Worm (Caenorhabditis elegans): ENCODE data around the gene ZK131.11.

Gene ZK131.11

ce11 chrII:13841106-13841854 lies 49.3 kb downstream of the ZK131.11 start, which contains the start of gene F08G2.7:
F08G2.7 (minus strand) TSS chrII:13841156.
- no peak for TF ChIP-seq aly-2 (tag; optimal IDR thresholded peaks at IDR 0.05)
- peak in 1 of 2 experiments; percentile 45 for TF ChIP-seq unc-62 (GFP tag; optimal IDR thresholded peaks at IDR 0.05 in 1 of 2)
- no peak for TF ChIP-seq unc-62 (tag; optimal IDR thresholded peaks at IDR 0.05)
- TF ChIP-seq daf-16 (GFP tag; optimal IDR thresholded peaks at IDR 0.05), result no peak
- no peak for TF ChIP-seq daf-16 (tag; optimal IDR thresholded peaks at IDR 0.05)
- TF ChIP-seq dmd-9 (GFP tag; IDR thresholded peaks at IDR 0.05), result no peak
- TF ChIP-seq Y48G9A.11 (GFP tag; IDR thresholded peaks at IDR 0.05), result no peak

DNA sequence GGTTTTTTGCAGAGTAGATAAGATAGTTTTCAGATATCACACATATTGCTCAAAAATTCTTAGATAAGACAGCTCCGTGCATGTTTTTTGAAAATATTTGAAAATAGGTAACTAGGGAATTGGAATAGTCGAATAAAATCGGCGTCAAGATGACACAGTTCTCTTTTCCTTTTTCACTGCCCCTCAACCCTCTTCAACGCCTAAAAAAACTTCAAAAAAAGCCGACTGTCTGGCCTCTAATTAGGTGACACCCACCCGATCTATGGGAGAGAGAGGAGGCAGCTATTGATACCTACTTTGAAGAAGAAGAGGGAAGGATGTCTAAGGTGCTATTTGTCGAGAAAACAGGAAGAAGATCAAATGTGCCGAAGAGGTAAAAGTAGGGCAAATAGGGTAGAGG lies 50.3 kb downstream of the ZK131.11 start:
- TF ChIP-seq madf-9 (GFP tag; conservative IDR thresholded peaks at IDR 0.05) (no peak), aha-1 (tag) (peak; percentile 93)

ce11 chrII:13846018-13846417 lies 54.0 kb downstream of the ZK131.11 start:
- no peak for TF ChIP-seq ces-1 (GFP tag; optimal IDR thresholded peaks at IDR 0.05)
- TF ChIP-seq mes-2 (tag; optimal IDR thresholded peaks at IDR 0.05; ENCODE audit: poor library complexity, severe bottlenecking), result peak; percentile 38
- TF ChIP-seq nhr-11 (tag; optimal IDR thresholded peaks at IDR 0.05), result no peak
- TF ChIP-seq Y105C5A.15 (GFP tag; IDR thresholded peaks at IDR 0.05), result no peak
- TF ChIP-seq tra-1 (GFP tag; IDR thresholded peaks at IDR 0.05), result no peak
- TF ChIP-seq dmd-8 (GFP tag; IDR thresholded peaks at IDR 0.05), result no peak
- no peak for TF ChIP-seq F37D6.2 (tag; optimal IDR thresholded peaks at IDR 0.05)
- TF ChIP-seq D1046.2 (GFP tag; IDR thresholded peaks at IDR 0.05), result no peak
- TF ChIP-seq lsy-2 (tag; optimal IDR thresholded peaks at IDR 0.05), result no peak
- no peak for TF ChIP-seq lir-3 (tag; optimal IDR thresholded peaks at IDR 0.05)
- no peak for TF ChIP-seq attf-4 (tag; optimal IDR thresholded peaks at IDR 0.05)
- no peak for TF ChIP-seq nhr-102 (tag; optimal IDR thresholded peaks at IDR 0.05)
- TF ChIP-seq nhr-77 (tag; optimal IDR thresholded peaks at IDR 0.05), result peak; percentile 82
- TF ChIP-seq Y75B8A.6 (GFP tag; IDR thresholded peaks at IDR 0.05), result no peak
- TF ChIP-seq F26F4.8 (GFP tag; conservative IDR thresholded peaks at IDR 0.05), result no peak
- TF ChIP-seq T20F7.1 (GFP tag; optimal IDR thresholded peaks at IDR 0.05), result no peak
- no peak for TF ChIP-seq nhr-10 (tag; optimal IDR thresholded peaks at IDR 0.05)
- no peak for TF ChIP-seq lin-29 (GFP tag; IDR thresholded peaks at IDR 0.05)
- TF ChIP-seq ztf-11 (tag; optimal IDR thresholded peaks at IDR 0.05), result no peak
- no peak for TF ChIP-seq fkh-10 (GFP tag; optimal IDR thresholded peaks at IDR 0.05)
- TF ChIP-seq snpc-4 (tag; optimal IDR thresholded peaks at IDR 0.05), result no peak
- no peak for TF ChIP-seq nhr-41 (GFP tag; IDR thresholded peaks at IDR 0.05)
- TF ChIP-seq vab-7 (GFP tag; IDR thresholded peaks at IDR 0.05), result no peak
- peak; percentile 67; the same call in 1 of the 2 replicates for TF ChIP-seq dmd-6 (GFP tag; IDR thresholded peaks at IDR 0.05)
- TF ChIP-seq F49E8.2 (tag; optimal IDR thresholded peaks at IDR 0.05; ENCODE audit: borderline replicate concordance), result no peak
- no peak for TF ChIP-seq ceh-82 (tag; optimal IDR thresholded peaks at IDR 0.05)
- TF ChIP-seq unc-62 (GFP tag; optimal IDR thresholded peaks at IDR 0.05 in 1 of 2), result peak in 1 of 2 experiments; percentile 6
- TF ChIP-seq unc-62 (tag; optimal IDR thresholded peaks at IDR 0.05), result no peak
- peak; percentile 89 for TF ChIP-seq pqm-1 (tag; optimal IDR thresholded peaks at IDR 0.05)
- no peak for TF ChIP-seq hif-1 (tag; optimal IDR thresholded peaks at IDR 0.05)
- no peak for TF ChIP-seq nhr-6 (tag; optimal IDR thresholded peaks at IDR 0.05)
- peak; percentile 2 for TF ChIP-seq dpl-1 (GFP tag; optimal IDR thresholded peaks at IDR 0.05)
- TF ChIP-seq dmd-9 (GFP tag; IDR thresholded peaks at IDR 0.05), result no peak
- TF ChIP-seq dve-1 (tag; optimal IDR thresholded peaks at IDR 0.05; ENCODE audit: insufficient read depth), result peak; percentile 67
- TF ChIP-seq aly-2 (tag; optimal IDR thresholded peaks at IDR 0.05), result no peak
- TF ChIP-seq F44E2.7 (GFP tag; IDR thresholded peaks at IDR 0.05), result no peak
- TF ChIP-seq ama-1 (optimal IDR thresholded peaks at IDR 0.05), result no peak
- no peak for TF ChIP-seq nhr-25 (tag; optimal IDR thresholded peaks at IDR 0.05; ENCODE audit: borderline replicate concordance, insufficient read depth)
- no peak for TF ChIP-seq nhr-111 (GFP tag; optimal IDR thresholded peaks at IDR 0.05)
- no peak for TF ChIP-seq zag-1 (tag; optimal IDR thresholded peaks at IDR 0.05)
- TF ChIP-seq nhr-76 (tag; optimal IDR thresholded peaks at IDR 0.05), result no peak
- no peak for TF ChIP-seq ceh-20 (GFP tag; IDR thresholded peaks at IDR 0.05)

Measured in whole organism, L4 larva.